Fruit fly (Drosophila melanogaster): ENCODE measurements around the gene Dronc.

Gene Dronc

dm6 chr3L:9974172-9974896 lies 6.1 kb downstream of the Dronc start, which contains the start of gene dpr6 (continued):
- TF ChIP-seq HLHmδ (GFP tag; optimal IDR thresholded peaks at IDR 0.05) (no peak), seq (GFP tag; IDR thresholded peaks at IDR 0.05) (no peak), corto (GFP tag; optimal IDR thresholded peaks at IDR 0.05) (no peak), sob (GFP tag; IDR thresholded peaks at IDR 0.05) (no peak), MBD-R2 (GFP tag; IDR thresholded peaks at IDR 0.05) (no peak), Hr39 (optimal IDR thresholded peaks at IDR 0.05) (no peak), ssp (GFP tag; IDR thresholded peaks at IDR 0.05) (no peak), Bgb (GFP tag; IDR thresholded peaks at IDR 0.05; ENCODE audit: partially characterized antibody) (0 out of 2 replicates have a peak, but pooled peaks have one; percentile 24), CG7987 (GFP tag; optimal IDR thresholded peaks at IDR 0.05) (no peak), abd-A (tag; optimal IDR thresholded peaks at IDR 0.05) (no peak), Sox100B (GFP tag; optimal IDR thresholded peaks at IDR 0.05) (no peak), CG10147 (GFP tag; optimal IDR thresholded peaks at IDR 0.05) (no peak), mirr (GFP tag; optimal IDR thresholded peaks at IDR 0.05) (no peak), CG12391 (tag; optimal IDR thresholded peaks at IDR 0.05) (no peak), CG9215 (GFP tag; IDR thresholded peaks at IDR 0.05) (no peak), CG1529 (GFP tag; optimal IDR thresholded peaks at IDR 0.05) (no peak), Ets65A (GFP tag) (peak; percentile 58), chinmo (GFP tag; IDR thresholded peaks at IDR 0.05; ENCODE audit: partially characterized antibody) (no peak), dati (GFP tag; IDR thresholded peaks at IDR 0.05) (no peak), CG13287 (GFP tag; IDR thresholded peaks at IDR 0.05; ENCODE audit: partially characterized antibody) (0 out of 2 replicates have a peak, but pooled peaks have one; percentile 13), zfh1 (GFP tag; IDR thresholded peaks at IDR 0.05) (no peak), Dek (tag; optimal IDR thresholded peaks at IDR 0.05) (no peak), Dip2 (GFP tag; IDR thresholded peaks at IDR 0.05) (peak; percentile 60; the same call in 1 of the 2 replicates), HmgZ (tag; optimal IDR thresholded peaks at IDR 0.05) (no peak), E2f1 (GFP tag; IDR thresholded peaks at IDR 0.05) (no peak), CG17802 (tag; optimal IDR thresholded peaks at IDR 0.05) (no peak), sisA (GFP tag; IDR thresholded peaks at IDR 0.05) (no peak), Dad (GFP tag; optimal IDR thresholded peaks at IDR 0.05) (no peak), unpg (GFP tag; optimal IDR thresholded peaks at IDR 0.05) (no peak), tx (GFP tag; optimal IDR thresholded peaks at IDR 0.05) (no peak), Taf1 (GFP tag; IDR thresholded peaks at IDR 0.05) (no peak), croc (GFP tag; conservative IDR thresholded peaks at IDR 0.05) (no peak), CG1024 (GFP tag; IDR thresholded peaks at IDR 0.05) (no peak), CG13894 (tag; optimal IDR thresholded peaks at IDR 0.05) (no peak), ems (GFP tag; optimal IDR thresholded peaks at IDR 0.05) (no peak), CG12942 (GFP tag; optimal IDR thresholded peaks at IDR 0.05) (no peak), CG18262 (tag; optimal IDR thresholded peaks at IDR 0.05) (no peak), NK7.1 (GFP tag; optimal IDR thresholded peaks at IDR 0.05) (no peak), wor (GFP tag; IDR thresholded peaks at IDR 0.05) (no peak), C15 (GFP tag; IDR thresholded peaks at IDR 0.05) (no peak), Bdp1 (GFP tag; optimal IDR thresholded peaks at IDR 0.05) (no peak), Sox102F (GFP tag; optimal IDR thresholded peaks at IDR 0.05) (peak; percentile 6), NC2β (GFP tag; optimal IDR thresholded peaks at IDR 0.05) (no peak), ewg (GFP tag; optimal IDR thresholded peaks at IDR 0.05) (peak; percentile 85), CG11398 (GFP tag; optimal IDR thresholded peaks at IDR 0.05) (no peak), hbn (GFP tag; IDR thresholded peaks at IDR 0.05; ENCODE audit: partially characterized antibody) (no peak), Jarid2 (GFP tag; optimal IDR thresholded peaks at IDR 0.05) (peak; percentile 50), luna (GFP tag; optimal IDR thresholded peaks at IDR 0.05) (no peak), BtbVII (GFP tag; optimal IDR thresholded peaks at IDR 0.05) (no peak), CG7556 (GFP tag; optimal IDR thresholded peaks at IDR 0.05) (no peak), Vsx1 (GFP tag; optimal IDR thresholded peaks at IDR 0.05) (no peak)
